Fruit fly (Drosophila melanogaster) Kc167 (cell line): Measurements from ENCODE around the gene CG1894.

ENCODE experiments used
- Myc ChIP-seq: fragments of >200 bp; optimal IDR thresholded peaks from 2 replicates; lab custom pipeline; 2017; ENCODE audit warnings: missing external identifiers
- insv ChIP-seq: fragments of >200 bp; optimal IDR thresholded peaks from 3 replicates; lab custom pipeline; 2018; ENCODE audit warnings: missing external identifiers

dm6 chr3R:28486653-28487052, 2.3 kb downstream of the CG1894 start, which contains the start of gene Dhc98D:
- no peak for TF ChIP-seq Myc (lab: Kevin White, UChicago)
- no peak for TF ChIP-seq insv (lab: Kevin White, UChicago)
